Fruit fly (Drosophila melanogaster) whole organism, embryonic: ENCODE data around the gene Lrpprc2.

Experiments
- Aef1 ChIP-seq: fragments of 200-800 bp; sonication (Bioruptor generic); IDR thresholded peaks from 3 replicates; pipeline ENCODE4 v1.3.6; 2022; ENCODE audit warnings: missing biosample characterization, missing genetic modification characterization
- CG12104 ChIP-seq: fragments of 200-800 bp; sonication (Bioruptor generic); optimal IDR thresholded peaks from 3 replicates; lab custom pipeline; 2016; ENCODE audit warnings: missing biosample characterization, missing genetic modification characterization
- CG12299 ChIP-seq: fragments of 200-800 bp; sonication (Bioruptor generic); optimal IDR thresholded peaks from 2 replicates; lab custom pipeline; 2018; ENCODE audit warnings: missing biosample characterization, mild to moderate bottlenecking, missing genetic modification characterization
- CG12942 ChIP-seq: fragments of 200-800 bp; sonication (Bioruptor generic); optimal IDR thresholded peaks from 3 replicates; lab custom pipeline; 2016; ENCODE audit warnings: missing biosample characterization, missing genetic modification characterization
- CG13123 ChIP-seq: fragments of 200-800 bp; sonication (Bioruptor generic); optimal IDR thresholded peaks from 2 replicates; lab custom pipeline; 2016; ENCODE audit warnings: missing biosample characterization, missing genetic modification characterization
- CG17568 ChIP-seq: fragments of 200-800 bp; sonication (Bioruptor generic); optimal IDR thresholded peaks from 2 replicates; lab custom pipeline; 2018; ENCODE audit warnings: missing biosample characterization, mild to moderate bottlenecking, missing genetic modification characterization, moderate library complexity
- CG1832 ChIP-seq: fragments of 200-800 bp; sonication (Bioruptor generic); optimal IDR thresholded peaks from 2 replicates; lab custom pipeline; 2017; ENCODE audit warnings: missing biosample characterization, mild to moderate bottlenecking, missing genetic modification characterization, inconsistent platforms
- CG2116 ChIP-seq: fragments of 200-800 bp; sonication (Bioruptor generic); optimal IDR thresholded peaks from 3 replicates; lab custom pipeline; 2018; ENCODE audit warnings: missing biosample characterization, mild to moderate bottlenecking, missing genetic modification characterization
- CG31441 ChIP-seq: fragments of 200-800 bp; sonication (Bioruptor generic); IDR thresholded peaks from 2 replicates; pipeline ENCODE4 v1.3.6; 2022; ENCODE audit warnings: missing biosample characterization, missing genetic modification characterization
- CG3163 ChIP-seq: fragments of 200-800 bp; sonication (Bioruptor generic); optimal IDR thresholded peaks from 3 replicates; lab custom pipeline; 2016; ENCODE audit warnings: missing biosample characterization, missing genetic modification characterization
- CG32772 ChIP-seq: fragments of 200-800 bp; sonication (Bioruptor generic); IDR thresholded peaks from 2 replicates; pipeline ENCODE4 v1.3.6; 2022; ENCODE audit warnings: missing biosample characterization, missing genetic modification characterization
- CG34376 ChIP-seq: fragments of 200-800 bp; sonication (Bioruptor generic); optimal IDR thresholded peaks from 2 replicates; lab custom pipeline; 2018; ENCODE audit warnings: missing biosample characterization, mild to moderate bottlenecking, missing genetic modification characterization
- CG4730 ChIP-seq: fragments of 200-800 bp; sonication (Bioruptor generic); IDR thresholded peaks from 2 replicates; pipeline ENCODE4 v1.3.6; 2022; ENCODE audit warnings: missing biosample characterization, missing genetic modification characterization
- CG6765 ChIP-seq: fragments of 200-800 bp; sonication (Bioruptor generic); optimal IDR thresholded peaks from 3 replicates; lab custom pipeline; 2017; ENCODE audit warnings: missing biosample characterization, mild to moderate bottlenecking, missing genetic modification characterization
- CG6854 ChIP-seq: fragments of 200-800 bp; sonication (Bioruptor generic); optimal IDR thresholded peaks from 3 replicates; lab custom pipeline; 2017; ENCODE audit warnings: missing biosample characterization, mild to moderate bottlenecking, missing genetic modification characterization
- CG7745 ChIP-seq: fragments of 200-800 bp; sonication (Bioruptor generic); optimal IDR thresholded peaks from 2 replicates; lab custom pipeline; 2018; ENCODE audit warnings: missing biosample characterization, mild to moderate bottlenecking, missing genetic modification characterization, moderate library complexity
- CG8478 ChIP-seq: fragments of >200 bp; optimal IDR thresholded peaks from 2 replicates; lab custom pipeline; 2018
- Camta ChIP-seq: fragments of 200-800 bp; sonication (Bioruptor generic); optimal IDR thresholded peaks from 2 replicates; lab custom pipeline; 2016; ENCODE audit warnings: missing biosample characterization, missing genetic modification characterization
- Dfd ChIP-seq, 2 experiments: fragments of >200 bp; optimal IDR thresholded peaks; 2 replicates each; lab custom pipeline; 2017; ENCODE audit warnings: missing biosample characterization in 2 of 2, missing genetic modification characterization in 2 of 2
- Dll ChIP-seq: fragments of 200-800 bp; sonication (Bioruptor generic); IDR thresholded peaks from 4 replicates; pipeline ENCODE4 v1.3.6; 2022; ENCODE audit warnings: missing biosample characterization, missing genetic modification characterization; ENCODE audit not compliant: partially characterized antibody
- ERR ChIP-seq: fragments of 200-800 bp; sonication (Bioruptor generic); optimal IDR thresholded peaks from 2 replicates; lab custom pipeline; 2016; ENCODE audit warnings: missing biosample characterization, missing genetic modification characterization
- MBD-R2 ChIP-seq: fragments of 200-800 bp; sonication (Bioruptor generic); IDR thresholded peaks from 2 replicates; pipeline ENCODE4 v1.3.6; 2022; ENCODE audit warnings: missing biosample characterization, missing genetic modification characterization
- Max ChIP-seq: fragments of 200-800 bp; sonication (Bioruptor generic); optimal IDR thresholded peaks from 2 replicates; lab custom pipeline; 2016; ENCODE audit warnings: missing biosample characterization, mild to moderate bottlenecking, missing genetic modification characterization
- Oaz ChIP-seq: fragments of 200-800 bp; sonication (Bioruptor generic); IDR thresholded peaks from 2 replicates; pipeline ENCODE4 v1.3.6; 2022; ENCODE audit warnings: missing biosample characterization, missing genetic modification characterization
- Pdp1 ChIP-seq, 2 experiments: fragments of 200-800 bp; sonication (Bioruptor generic); optimal IDR thresholded peaks; 3 replicates each; lab custom pipeline; 2016; ENCODE audit warnings: missing biosample characterization in 2 of 2, missing genetic modification characterization in 2 of 2, mild to moderate bottlenecking in 1 of 2, moderate library complexity in 1 of 2
- Side ChIP-seq: fragments of 200-800 bp; sonication (Bioruptor generic); optimal IDR thresholded peaks from 2 replicates; lab custom pipeline; 2016; ENCODE audit warnings: missing biosample characterization, missing genetic modification characterization
- Six4 ChIP-seq: fragments of 200-800 bp; sonication (Bioruptor generic); optimal IDR thresholded peaks from 2 replicates; lab custom pipeline; 2016; ENCODE audit warnings: missing biosample characterization, missing genetic modification characterization
- Tbp ChIP-seq: fragments of >200 bp; optimal IDR thresholded peaks from 2 replicates; lab custom pipeline; 2018; ENCODE audit warnings: missing biosample characterization, missing genetic modification characterization
- ab ChIP-seq: fragments of 200-800 bp; sonication (Bioruptor generic); optimal IDR thresholded peaks from 2 replicates; lab custom pipeline; 2016; ENCODE audit warnings: missing biosample characterization, missing genetic modification characterization
- al ChIP-seq: fragments of 200-800 bp; sonication (Bioruptor generic); IDR thresholded peaks from 2 replicates; pipeline ENCODE4 v1.3.6; 2022; ENCODE audit warnings: missing biosample characterization, missing genetic modification characterization
- bowl ChIP-seq: fragments of 200-800 bp; sonication (Bioruptor generic); IDR thresholded peaks from 2 replicates; pipeline ENCODE4 v1.3.6; 2022; ENCODE audit warnings: missing biosample characterization, missing genetic modification characterization
- cato ChIP-seq: fragments of 200-800 bp; sonication (Bioruptor generic); optimal IDR thresholded peaks from 2 replicates; lab custom pipeline; 2016; ENCODE audit warnings: missing biosample characterization, missing genetic modification characterization, borderline replicate concordance
- caup ChIP-seq: fragments of 200-800 bp; sonication (Bioruptor generic); optimal IDR thresholded peaks from 3 replicates; lab custom pipeline; 2017; ENCODE audit warnings: missing biosample characterization, mild to moderate bottlenecking, missing genetic modification characterization, moderate library complexity; ENCODE audit not compliant: severe bottlenecking
- da ChIP-seq: fragments of 200-800 bp; sonication (Bioruptor generic); optimal IDR thresholded peaks from 2 replicates; lab custom pipeline; 2016; ENCODE audit warnings: missing biosample characterization, missing genetic modification characterization
- eve ChIP-seq, 2 experiments: fragments of >200 bp; optimal IDR thresholded peaks; 2 replicates each; lab custom pipeline; 2017; ENCODE audit warnings: missing biosample characterization in 2 of 2, missing genetic modification characterization in 2 of 2
- ewg ChIP-seq: fragments of 200-800 bp; sonication (Bioruptor generic); optimal IDR thresholded peaks from 3 replicates; lab custom pipeline; 2017; ENCODE audit warnings: mild to moderate bottlenecking, missing biosample characterization, missing genetic modification reagents, missing genetic modification characterization
- eyg ChIP-seq: fragments of 200-800 bp; sonication (Bioruptor generic); optimal IDR thresholded peaks from 3 replicates; lab custom pipeline; 2016; ENCODE audit warnings: missing biosample characterization, missing genetic modification characterization
- hkb ChIP-seq, 2 experiments: fragments of 200-800 bp in 1 of 2; fragments of >200 bp in 1 of 2; sonication (Bioruptor generic) in 1 of 2; IDR thresholded peaks in 1 of 2; optimal IDR thresholded peaks in 1 of 2; 2 replicates each; pipeline versions ENCODE4 v1.3.6 to Lab custom; 2017 to 2022; ENCODE audit warnings: missing biosample characterization in 1 of 2, missing genetic modification characterization in 1 of 2
- jing ChIP-seq: fragments of 200-800 bp; sonication (Bioruptor generic); optimal IDR thresholded peaks from 2 replicates; lab custom pipeline; 2018; ENCODE audit warnings: missing biosample characterization, mild to moderate bottlenecking, missing genetic modification characterization
- knrl ChIP-seq: fragments of 200-800 bp; sonication (Bioruptor generic); IDR thresholded peaks from 3 replicates; pipeline ENCODE4 v1.3.6; 2022; ENCODE audit warnings: missing biosample characterization, missing genetic modification characterization; ENCODE audit not compliant: partially characterized antibody
- mam ChIP-seq: fragments of 200-800 bp; sonication (Bioruptor generic); optimal IDR thresholded peaks from 3 replicates; lab custom pipeline; 2016; ENCODE audit warnings: missing biosample characterization, missing genetic modification characterization
- odd ChIP-seq: fragments of 200-800 bp; sonication (Bioruptor generic); optimal IDR thresholded peaks from 2 replicates; lab custom pipeline; 2017; ENCODE audit warnings: missing biosample characterization, mild to moderate bottlenecking, missing genetic modification characterization
- otp ChIP-seq: fragments of 200-800 bp; sonication (Bioruptor generic); IDR thresholded peaks from 3 replicates; pipeline ENCODE4, ENCODE4 v1.3.6; 2022; ENCODE audit warnings: missing biosample characterization, missing genetic modification characterization
- pnt ChIP-seq: fragments of 200-800 bp; sonication (Bioruptor generic); optimal IDR thresholded peaks from 3 replicates; lab custom pipeline; 2016; ENCODE audit warnings: missing biosample characterization, missing genetic modification characterization
- sim ChIP-seq: fragments of 200-800 bp; sonication (Bioruptor generic); IDR thresholded peaks from 2 replicates; pipeline ENCODE4 v1.3.6; 2022; ENCODE audit warnings: missing biosample characterization, missing genetic modification characterization
- sob ChIP-seq: fragments of 200-800 bp; sonication (Bioruptor generic); IDR thresholded peaks from 2 replicates; pipeline ENCODE4 v1.3.6; 2022; ENCODE audit warnings: missing biosample characterization, missing genetic modification characterization
- tgo ChIP-seq: fragments of 200-800 bp; sonication (Bioruptor generic); IDR thresholded peaks from 3 replicates; pipeline ENCODE4 v1.3.6; 2022; ENCODE audit warnings: missing biosample characterization, missing genetic modification characterization
- twi ChIP-seq: fragments of 200-800 bp; optimal IDR thresholded peaks from 2 replicates; lab custom pipeline; 2019; ENCODE audit warnings: missing biosample characterization, mild to moderate bottlenecking, missing genetic modification characterization, moderate library complexity
- zfh2 ChIP-seq: fragments of 200-800 bp; sonication (Bioruptor generic); optimal IDR thresholded peaks from 2 replicates; lab custom pipeline; 2016; ENCODE audit warnings: missing biosample characterization, missing genetic modification characterization

Lrpprc2 gene

dm6 chrX:1478276-1479122, 18.1 kb upstream of the Lrpprc2 start, which contains the start of gene rush (continued):
- TF ChIP-seq ewg (GFP tag; lab: Kevin White, UChicago) (peak; percentile 26), Oaz (no peak), CG12942 (GFP tag; lab: Kevin White, UChicago) (peak; percentile 12), odd (GFP tag; lab: Kevin White, UChicago) (no peak), Aef1 (GFP tag; lab: Robert Waterston, UW) (0 out of 3 replicates have a peak, but pooled peaks have one; percentile 21), caup (peak; percentile 3), CG2116 (GFP tag; lab: Kevin White, UChicago) (peak; percentile 32), pnt (peak; percentile 24), cato (GFP tag; lab: Kevin White, UChicago) (no peak), CG1832 (peak; percentile 73), CG34376 (GFP tag; lab: Kevin White, UChicago) (no peak), CG17568 (no peak), Pdp1 (GFP tag; optimal IDR thresholded peaks at IDR 0.05; lab: Kevin White, UChicago) (peak in 1 of 2 experiments; percentile 36), ERR (GFP tag; lab: Kevin White, UChicago) (peak; percentile 29), jing (GFP tag; lab: Kevin White, UChicago) (no peak), eve (GFP tag; optimal IDR thresholded peaks at IDR 0.05; lab: Kevin White, UChicago) (no peak), CG12104 (no peak), Max (GFP tag; lab: Kevin White, UChicago) (peak; percentile 6), CG6854 (no peak), Dfd (GFP tag; optimal IDR thresholded peaks at IDR 0.05; lab: Kevin White, UChicago) (no peak), sob (GFP tag; lab: Robert Waterston, UW) (peak; percentile 46; the same call in 1 of the 2 replicates), CG3163 (GFP tag; lab: Kevin White, UChicago) (peak; percentile 19), CG8478 (peak; percentile 63), tgo (GFP tag; lab: Robert Waterston, UW) (no peak), Dll (GFP tag; lab: Robert Waterston, UW) (0 out of 4 replicates have a peak, but pooled peaks have one; percentile 35), MBD-R2 (GFP tag; lab: Robert Waterston, UW) (peak; percentile 69), Six4 (GFP tag; lab: Kevin White, UChicago) (no peak), sim (GFP tag; lab: Robert Waterston, UW) (no peak), eyg (no peak), CG32772 (GFP tag; lab: Robert Waterston, UW) (peak; percentile 28; the same call in 1 of the 2 replicates), bowl (GFP tag; lab: Robert Waterston, UW) (no peak), twi (tag; lab: Kevin White, UChicago) (no peak), CG6765 (GFP tag; lab: Kevin White, UChicago) (no peak), hkb (optimal IDR thresholded peaks at IDR 0.05; lab: Kevin White, UChicago) (no peak), hkb (GFP tag; IDR thresholded peaks at IDR 0.05; lab: Robert Waterston, UW) (no peak), otp (GFP tag; lab: Robert Waterston, UW) (no peak), knrl (GFP tag; lab: Robert Waterston, UW) (no peak), da (no peak), CG7745 (tag; lab: Kevin White, UChicago) (no peak), Camta (no peak), CG13123 (no peak), mam (peak; percentile 56), al (GFP tag; lab: Robert Waterston, UW) (peak; percentile 41; the same call in 1 of the 2 replicates), Tbp (GFP tag; lab: Kevin White, UChicago) (no peak), Side (GFP tag; lab: Kevin White, UChicago) (no peak), ab (no peak), zfh2 (GFP tag; lab: Kevin White, UChicago) (peak; percentile 63), CG4730 (no peak), CG31441 (GFP tag; lab: Robert Waterston, UW) (peak; percentile 49), CG12299 (tag; lab: Kevin White, UChicago) (no peak)
